Worm (Caenorhabditis elegans): Measurements from ENCODE around the gene K09F5.6.

Gene K09F5.6

DNA sequence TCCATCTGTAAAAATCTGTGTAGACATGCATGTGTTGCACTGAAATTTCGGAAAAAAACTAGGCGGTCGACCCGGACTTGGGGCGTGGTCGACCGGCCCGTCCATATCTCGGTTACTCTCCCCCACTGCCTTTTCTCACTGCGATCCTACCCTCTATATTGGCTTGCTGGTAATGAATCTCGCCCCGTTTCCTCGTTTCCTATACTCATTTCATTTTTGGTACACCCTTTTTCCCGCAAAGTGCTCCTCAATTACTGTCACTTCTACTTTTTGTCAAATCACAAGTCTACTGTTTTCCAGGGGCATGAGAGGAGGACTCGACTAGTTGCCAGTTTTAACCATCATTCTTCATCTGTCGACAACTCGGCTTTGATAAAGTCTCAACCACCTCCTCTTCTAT lies at the start of gene K09F5.6:
Gene K09F5.6, plus strand, starts transcription at position 301 of the 400 bp plus-strand sequence.
- TF ChIP-seq hnd-1 (tag; optimal IDR thresholded peaks at IDR 0.05) (no peak), aly-1 (tag; optimal IDR thresholded peaks at IDR 0.05) (peak; percentile 23)

DNA sequence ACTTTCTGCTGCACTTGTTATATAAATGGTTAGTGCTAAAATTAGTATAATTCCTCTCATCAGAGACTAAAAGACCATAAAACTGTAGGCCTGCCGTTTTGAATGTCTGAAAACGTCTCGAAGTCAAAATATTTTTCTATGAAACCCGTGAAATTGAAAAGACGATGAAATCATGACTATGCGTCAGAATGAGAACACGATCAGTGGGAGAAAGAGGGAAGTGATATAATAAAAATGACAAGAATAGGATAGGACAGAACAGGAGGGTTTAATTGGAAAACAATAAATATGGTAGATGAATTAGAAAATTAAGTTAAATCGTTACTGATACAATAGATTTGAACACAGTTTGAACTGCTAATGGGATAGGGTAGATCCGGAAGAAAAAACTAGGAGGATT lies 48.4 kb upstream of the K09F5.6 start, which contains the start of gene F27D9.7:
Gene F27D9.7, minus strand, starts transcription at position 101 of the 400 bp plus-strand sequence.
- TF ChIP-seq sea-1 (GFP tag; conservative IDR thresholded peaks at IDR 0.05): no peak
- TF ChIP-seq tra-4 (tag; optimal IDR thresholded peaks at IDR 0.05): no peak
- TF ChIP-seq F13C5.2 (tag; optimal IDR thresholded peaks at IDR 0.05): no peak
- TF ChIP-seq hmg-4 (GFP tag; optimal IDR thresholded peaks at IDR 0.05): no peak
- no peak for TF ChIP-seq B0310.2 (tag; optimal IDR thresholded peaks at IDR 0.05)
- TF ChIP-seq hmbx-1 (tag; optimal IDR thresholded peaks at IDR 0.05): no peak
- TF ChIP-seq flt-1 (GFP tag; IDR thresholded peaks at IDR 0.05): no peak
- TF ChIP-seq pes-1 (GFP tag; IDR thresholded peaks at IDR 0.05): no peak
- no peak for TF ChIP-seq scrt-1 (GFP tag; IDR thresholded peaks at IDR 0.05)
- TF ChIP-seq ets-7 (tag; optimal IDR thresholded peaks at IDR 0.05): no peak
- no peak for TF ChIP-seq tbx-11 (GFP tag; IDR thresholded peaks at IDR 0.05)
- TF ChIP-seq ama-1 (optimal IDR thresholded peaks at IDR 0.05): no peak
- TF ChIP-seq ceh-36 (tag; optimal IDR thresholded peaks at IDR 0.05): no peak
- TF ChIP-seq hnd-1 (tag; optimal IDR thresholded peaks at IDR 0.05): no peak

DNA sequence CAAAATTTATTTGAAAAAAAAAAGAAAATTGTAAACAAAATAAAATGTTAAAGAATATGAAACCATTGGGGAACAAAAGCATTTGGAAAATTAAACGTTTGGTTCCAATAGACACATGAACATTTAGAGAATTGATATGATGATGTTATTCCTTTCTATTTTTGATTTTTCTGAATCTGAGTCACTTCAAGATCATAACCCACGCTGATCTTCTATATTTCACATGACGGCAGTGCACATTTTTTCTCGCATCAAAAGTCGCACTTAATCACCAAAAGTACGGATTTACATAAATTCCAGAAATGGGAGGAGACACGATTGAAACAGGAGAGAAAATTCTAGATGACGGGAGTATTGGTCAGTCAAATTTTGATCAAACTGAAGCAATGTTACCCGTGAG lies 46.4 kb upstream of the K09F5.6 start, which contains the start of gene F27D9.2:
Gene F27D9.2, plus strand, starts transcription at position 301 of the 400 bp plus-strand sequence.
- TF ChIP-seq pes-1 (GFP tag; IDR thresholded peaks at IDR 0.05) (no peak), sea-1 (GFP tag; conservative IDR thresholded peaks at IDR 0.05) (no peak), ceh-13 (GFP tag; optimal IDR thresholded peaks at IDR 0.05) (no peak), hnd-1 (tag; optimal IDR thresholded peaks at IDR 0.05) (no peak), tbx-37 (GFP tag; conservative IDR thresholded peaks at IDR 0.05) (no peak), flt-1 (GFP tag; IDR thresholded peaks at IDR 0.05) (no peak), scrt-1 (GFP tag; IDR thresholded peaks at IDR 0.05) (no peak), B0310.2 (tag; optimal IDR thresholded peaks at IDR 0.05) (no peak), ama-1 (optimal IDR thresholded peaks at IDR 0.05) (no peak), ceh-36 (tag; optimal IDR thresholded peaks at IDR 0.05) (no peak), tra-4 (tag; optimal IDR thresholded peaks at IDR 0.05) (no peak), tbx-11 (GFP tag; IDR thresholded peaks at IDR 0.05) (no peak), hmbx-1 (tag; optimal IDR thresholded peaks at IDR 0.05) (no peak), F13C5.2 (tag; optimal IDR thresholded peaks at IDR 0.05) (no peak), ets-7 (tag; optimal IDR thresholded peaks at IDR 0.05) (no peak), aly-1 (tag; optimal IDR thresholded peaks at IDR 0.05) (no peak), hmg-4 (GFP tag; optimal IDR thresholded peaks at IDR 0.05) (no peak)

DNA sequence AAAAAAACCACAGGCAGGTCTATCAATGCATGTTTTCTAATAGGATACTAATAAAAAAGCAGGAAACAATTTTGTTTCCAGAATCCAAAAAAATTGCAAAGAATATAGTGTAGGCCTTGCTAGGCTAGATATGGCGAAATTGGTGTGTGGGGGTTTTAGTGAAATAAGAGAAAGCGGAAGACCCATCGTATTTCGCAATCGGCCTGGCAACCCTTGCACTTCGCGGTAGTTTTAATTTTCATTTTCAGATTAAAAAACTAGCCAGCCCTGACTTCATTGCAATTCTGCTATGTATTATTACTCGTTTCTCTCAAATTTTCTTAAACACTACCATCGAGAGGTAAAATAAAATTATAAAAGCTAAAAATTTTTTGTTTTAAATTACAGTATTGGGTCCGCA lies 44.2 kb upstream of the K09F5.6 start:
- TF ChIP-seq tra-4 (tag; optimal IDR thresholded peaks at IDR 0.05) (no peak), F13C5.2 (tag; optimal IDR thresholded peaks at IDR 0.05) (no peak), hnd-1 (tag; optimal IDR thresholded peaks at IDR 0.05) (no peak)

DNA sequence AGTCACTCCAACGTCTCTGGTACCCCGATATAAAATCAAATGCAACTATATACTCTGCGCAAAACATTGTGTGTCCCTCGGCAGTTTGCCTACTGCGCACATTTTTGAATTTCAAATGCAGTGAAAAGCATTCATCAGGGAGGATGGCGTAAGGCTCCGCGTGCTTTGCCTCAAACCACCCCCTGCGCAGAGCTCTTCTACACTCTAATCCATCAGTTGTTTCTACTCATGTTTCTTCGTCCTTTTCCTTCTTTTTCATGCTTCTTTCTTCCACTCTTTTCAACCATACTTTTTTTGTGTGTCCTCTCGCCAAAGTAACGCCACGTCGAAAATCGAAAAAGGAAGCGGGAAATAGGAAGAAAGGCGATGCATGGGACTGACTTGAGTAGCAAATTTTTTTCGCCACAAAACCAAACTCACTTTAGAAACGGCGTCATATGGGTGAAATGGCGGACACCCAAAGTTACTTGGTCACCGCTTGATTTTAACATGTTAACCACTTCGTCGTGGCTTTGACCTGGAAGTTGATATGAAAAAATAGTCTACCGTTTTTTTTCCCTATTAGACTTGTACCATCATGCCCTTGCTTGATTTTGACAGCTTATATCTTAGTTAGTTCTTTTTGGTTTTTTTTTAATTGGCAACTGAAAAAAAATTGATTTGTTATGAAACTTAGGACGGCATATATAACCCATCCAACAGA lies 40.5 kb upstream of the K09F5.6 start:
- TF ChIP-seq hnd-1 (tag; optimal IDR thresholded peaks at IDR 0.05) (no peak), B0310.2 (tag; optimal IDR thresholded peaks at IDR 0.05) (no peak), hmg-4 (GFP tag; optimal IDR thresholded peaks at IDR 0.05) (no peak), ceh-36 (tag; optimal IDR thresholded peaks at IDR 0.05) (no peak), flt-1 (GFP tag; IDR thresholded peaks at IDR 0.05) (no peak), hmbx-1 (tag; optimal IDR thresholded peaks at IDR 0.05) (no peak), ama-1 (optimal IDR thresholded peaks at IDR 0.05) (no peak), tbx-11 (GFP tag; IDR thresholded peaks at IDR 0.05) (no peak)

DNA sequence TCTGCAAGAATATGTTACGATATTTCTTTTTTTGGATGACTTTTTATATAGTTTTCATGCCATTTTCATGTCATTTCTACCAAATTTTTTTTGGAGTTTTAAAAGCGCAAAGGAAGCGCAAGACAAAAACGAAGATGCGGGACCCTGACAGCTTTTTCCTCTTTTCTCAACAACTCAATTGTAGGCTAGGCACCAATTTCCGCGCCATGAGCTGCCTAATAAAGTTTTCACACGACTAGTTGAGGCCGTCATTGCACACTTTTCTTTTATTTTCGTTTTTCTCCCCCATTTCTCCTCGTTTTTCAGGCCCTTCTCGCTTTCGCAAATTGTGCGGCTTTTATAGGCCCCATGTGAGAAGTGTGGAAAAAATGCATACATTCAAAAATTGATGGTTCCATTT lies 39.2 kb upstream of the K09F5.6 start:
- TF ChIP-seq hnd-1 (tag; optimal IDR thresholded peaks at IDR 0.05) (no peak), ets-7 (tag; optimal IDR thresholded peaks at IDR 0.05) (no peak), flt-1 (GFP tag; IDR thresholded peaks at IDR 0.05) (no peak), ceh-13 (GFP tag; optimal IDR thresholded peaks at IDR 0.05) (no peak), tbx-11 (GFP tag; IDR thresholded peaks at IDR 0.05) (no peak), hmbx-1 (tag; optimal IDR thresholded peaks at IDR 0.05) (no peak), aly-1 (tag; optimal IDR thresholded peaks at IDR 0.05) (no peak), B0310.2 (tag; optimal IDR thresholded peaks at IDR 0.05) (no peak), ceh-36 (tag; optimal IDR thresholded peaks at IDR 0.05) (no peak), tra-4 (tag; optimal IDR thresholded peaks at IDR 0.05) (no peak), scrt-1 (GFP tag; IDR thresholded peaks at IDR 0.05) (no peak), hmg-4 (GFP tag; optimal IDR thresholded peaks at IDR 0.05) (no peak), pes-1 (GFP tag; IDR thresholded peaks at IDR 0.05) (no peak), tbx-37 (GFP tag; conservative IDR thresholded peaks at IDR 0.05) (no peak), sea-1 (GFP tag; conservative IDR thresholded peaks at IDR 0.05) (no peak), ama-1 (optimal IDR thresholded peaks at IDR 0.05) (no peak), F13C5.2 (tag; optimal IDR thresholded peaks at IDR 0.05) (no peak)

DNA sequence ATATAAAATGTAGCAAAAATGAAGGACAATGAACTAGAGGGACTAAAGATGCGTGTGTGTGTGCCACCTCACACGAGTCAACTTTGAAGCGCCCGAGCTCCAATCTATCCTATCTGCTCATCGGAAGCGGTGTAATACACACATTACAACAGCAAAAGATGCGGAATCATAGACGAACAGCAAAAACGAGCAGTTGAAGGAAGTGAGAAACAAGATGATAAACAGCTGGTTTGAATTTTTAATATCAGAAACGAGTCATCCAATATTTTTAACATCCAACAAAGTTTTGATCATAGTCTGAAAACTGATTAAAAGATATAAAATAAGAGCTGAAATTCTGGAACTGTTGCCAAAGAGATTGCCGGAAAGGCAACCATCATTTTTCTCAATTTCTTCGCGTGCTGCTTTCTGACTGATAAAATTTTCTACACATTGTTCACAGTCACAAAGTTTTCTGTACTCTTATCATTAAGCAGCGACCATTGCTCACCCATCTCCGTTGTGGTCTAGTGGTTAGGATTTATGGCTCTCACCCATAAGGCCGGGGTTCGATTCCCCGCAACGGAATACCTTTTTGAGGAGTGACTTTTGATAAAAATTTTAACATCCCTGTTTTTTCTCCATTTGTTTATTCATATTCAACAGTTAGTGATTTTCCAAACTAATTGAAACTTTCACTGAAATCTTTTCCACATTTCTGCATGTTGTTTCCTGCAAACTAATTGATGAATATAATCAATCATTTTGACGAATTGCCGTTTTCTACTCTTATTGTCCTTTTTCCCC lies 38.3 kb upstream of the K09F5.6 start, which contains the start of gene stn-2:
Gene stn-2, minus strand, starts transcription at position 75 of the 786 bp plus-strand sequence.
- no peak for TF ChIP-seq F13C5.2 (tag; optimal IDR thresholded peaks at IDR 0.05)
- no peak for TF ChIP-seq ama-1 (optimal IDR thresholded peaks at IDR 0.05)
- TF ChIP-seq tra-4 (tag; optimal IDR thresholded peaks at IDR 0.05): no peak
- no peak for TF ChIP-seq flt-1 (GFP tag; IDR thresholded peaks at IDR 0.05)
- no peak for TF ChIP-seq tbx-11 (GFP tag; IDR thresholded peaks at IDR 0.05)
- no peak for TF ChIP-seq sea-1 (GFP tag; conservative IDR thresholded peaks at IDR 0.05)
- TF ChIP-seq hmg-4 (GFP tag; optimal IDR thresholded peaks at IDR 0.05): no peak
- no peak for TF ChIP-seq scrt-1 (GFP tag; IDR thresholded peaks at IDR 0.05)
- TF ChIP-seq hmbx-1 (tag; optimal IDR thresholded peaks at IDR 0.05): no peak
- no peak for TF ChIP-seq hnd-1 (tag; optimal IDR thresholded peaks at IDR 0.05)
- TF ChIP-seq pes-1 (GFP tag; IDR thresholded peaks at IDR 0.05): no peak
- TF ChIP-seq ceh-13 (GFP tag; optimal IDR thresholded peaks at IDR 0.05): no peak
- TF ChIP-seq B0310.2 (tag; optimal IDR thresholded peaks at IDR 0.05): no peak
- no peak for TF ChIP-seq tbx-37 (GFP tag; conservative IDR thresholded peaks at IDR 0.05)
- TF ChIP-seq aly-1 (tag; optimal IDR thresholded peaks at IDR 0.05): no peak
- TF ChIP-seq ets-7 (tag; optimal IDR thresholded peaks at IDR 0.05): no peak
- no peak for TF ChIP-seq ceh-36 (tag; optimal IDR thresholded peaks at IDR 0.05)
